Worm (Caenorhabditis elegans): ENCODE data around the gene T03F6.4.

T03F6.4 gene

DNA sequence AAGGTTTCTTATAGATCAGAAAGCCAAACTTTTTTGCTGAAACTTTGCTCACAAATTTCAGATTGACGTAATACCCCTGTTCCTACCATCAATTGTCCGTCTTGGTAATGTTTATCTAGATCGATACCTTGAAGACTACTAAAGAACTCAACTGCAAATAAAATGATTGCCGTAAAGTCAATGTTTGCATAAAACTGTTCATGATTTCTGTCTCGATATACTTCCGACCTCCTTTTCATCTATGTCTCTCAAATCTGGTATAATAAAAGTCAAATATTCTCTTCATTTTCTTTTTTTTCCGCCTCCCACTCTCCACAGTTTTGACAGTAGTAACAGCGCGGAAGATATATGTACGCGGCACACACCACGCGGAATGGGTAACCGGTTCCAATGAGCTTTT lies 19.6 kb downstream of the T03F6.4 start, which contains the start of gene nas-1:
nas-1 (plus strand) TSS at position 301 of the 400 bp plus-strand sequence.
- TF ChIP-seq Y56A3A.18 (GFP tag; IDR thresholded peaks at IDR 0.05) (no peak), B0261.1 (tag; optimal IDR thresholded peaks at IDR 0.05) (no peak), C06A6.2 (GFP tag; conservative IDR thresholded peaks at IDR 0.05) (no peak), lir-1 (GFP tag; conservative IDR thresholded peaks at IDR 0.05) (no peak), tlf-1 (GFP tag; optimal IDR thresholded peaks at IDR 0.05) (no peak), attf-3 (GFP tag; conservative IDR thresholded peaks at IDR 0.05) (no peak), die-1 (tag; optimal IDR thresholded peaks at IDR 0.05) (no peak)

DNA sequence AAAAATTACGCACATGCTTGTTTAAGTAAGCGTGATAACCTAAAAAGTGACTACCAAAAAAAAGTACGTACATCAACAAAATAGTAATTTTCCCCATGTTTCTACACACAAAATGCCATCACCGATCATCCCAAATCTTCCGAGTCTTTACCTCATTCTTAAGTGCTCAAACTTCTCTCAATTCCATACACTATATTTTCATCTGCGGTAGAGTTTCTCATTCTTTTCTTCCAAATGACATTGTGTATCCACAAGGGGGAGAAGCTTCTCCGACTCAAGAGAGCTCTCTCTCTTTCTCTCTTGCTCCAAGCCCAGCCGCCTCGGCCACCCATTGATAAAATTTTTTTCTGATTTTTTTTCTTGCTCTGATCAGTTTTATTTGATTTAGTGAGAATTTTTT lies 23.5 kb downstream of the T03F6.4 start, which contains the start of gene myo-6:
myo-6 (plus strand) TSS at position 301 of the 400 bp plus-strand sequence.
- TF ChIP-seq let-526 (GFP tag; IDR thresholded peaks at IDR 0.05): no peak
- no peak for TF ChIP-seq nhr-120 (GFP tag; IDR thresholded peaks at IDR 0.05)
- TF ChIP-seq Y67H2A.10 (GFP tag; conservative IDR thresholded peaks at IDR 0.05): no peak
- no peak for TF ChIP-seq ztf-26 (tag; optimal IDR thresholded peaks at IDR 0.05)
- no peak for TF ChIP-seq F23B12.7 (tag; optimal IDR thresholded peaks at IDR 0.05; ENCODE audit: insufficient read depth)
- TF ChIP-seq sea-2 (GFP tag; IDR thresholded peaks at IDR 0.05): no peak
- TF ChIP-seq B0261.1 (tag; optimal IDR thresholded peaks at IDR 0.05): no peak
- no peak for TF ChIP-seq aptf-3 (GFP tag; IDR thresholded peaks at IDR 0.05)
- no peak for TF ChIP-seq somi-1 (GFP tag; optimal IDR thresholded peaks at IDR 0.05)
- TF ChIP-seq hsf-1 (GFP tag; IDR thresholded peaks at IDR 0.05): no peak
- TF ChIP-seq him-1 (tag; optimal IDR thresholded peaks at IDR 0.05): no peak
- no peak for TF ChIP-seq F57A8.1 (GFP tag; optimal IDR thresholded peaks at IDR 0.05)
- no peak for TF ChIP-seq C17E4.6 (GFP tag; IDR thresholded peaks at IDR 0.05)
- no peak for TF ChIP-seq ztf-3 (GFP tag; optimal IDR thresholded peaks at IDR 0.05)
- no peak for TF ChIP-seq B0336.3 (GFP tag; IDR thresholded peaks at IDR 0.05)
- no peak for TF ChIP-seq F52B5.7 (tag; optimal IDR thresholded peaks at IDR 0.05)
- no peak for TF ChIP-seq ceh-27 (GFP tag; optimal IDR thresholded peaks at IDR 0.05)
- no peak for TF ChIP-seq ceh-100 (GFP tag; IDR thresholded peaks at IDR 0.05)
- no peak for TF ChIP-seq ztf-28 (GFP tag; IDR thresholded peaks at IDR 0.05)

ce11 chrIII:13411202-13411601 lies 25.3 kb downstream of the T03F6.4 start:
- TF ChIP-seq attf-5 (GFP tag; optimal IDR thresholded peaks at IDR 0.05): peak; percentile 40
- TF ChIP-seq F52B5.7 (tag; optimal IDR thresholded peaks at IDR 0.05): peak; percentile 10
- TF ChIP-seq egl-44 (GFP tag; IDR thresholded peaks at IDR 0.05): 0 out of 2 replicates have a peak, but pooled peaks have one; percentile 50
- peak; percentile 9 for TF ChIP-seq madf-10 (tag; optimal IDR thresholded peaks at IDR 0.05)
- peak; percentile 22 for TF ChIP-seq lin-54 (GFP tag; optimal IDR thresholded peaks at IDR 0.05)
- TF ChIP-seq let-526 (GFP tag; IDR thresholded peaks at IDR 0.05): no peak
- peak; percentile 75 for TF ChIP-seq die-1 (tag; optimal IDR thresholded peaks at IDR 0.05)
- TF ChIP-seq mxl-1 (tag; optimal IDR thresholded peaks at IDR 0.05): no peak
- TF ChIP-seq dox-1 (GFP tag; IDR thresholded peaks at IDR 0.05): peak; percentile 64
- TF ChIP-seq hrde-1 (tag; optimal IDR thresholded peaks at IDR 0.05; ENCODE audit: borderline replicate concordance): no peak
- TF ChIP-seq rpc-1 (optimal IDR thresholded peaks at IDR 0.05): peak; percentile 72
- TF ChIP-seq rpc-1 (tag; optimal IDR thresholded peaks at IDR 0.05): peak; percentile 89
- peak; percentile 31 to 43 for TF ChIP-seq rec-8 (tag; optimal IDR thresholded peaks at IDR 0.05)
- TF ChIP-seq snpc-3.4 (tag; optimal IDR thresholded peaks at IDR 0.05): peak; percentile 47
- TF ChIP-seq nhr-179 (tag; optimal IDR thresholded peaks at IDR 0.05): no peak
- peak; percentile 78 for TF ChIP-seq zim-3 (tag; optimal IDR thresholded peaks at IDR 0.05)
- peak; percentile 51 for TF ChIP-seq ztf-18 (tag; optimal IDR thresholded peaks at IDR 0.05)
- peak; percentile 52 for TF ChIP-seq madf-6 (GFP tag; IDR thresholded peaks at IDR 0.05)
- peak; percentile 40 for TF ChIP-seq snpc-4 (GFP tag; optimal IDR thresholded peaks at IDR 0.05)
- TF ChIP-seq snpc-4 (tag; optimal IDR thresholded peaks at IDR 0.05): no peak
- TF ChIP-seq F39B2.1 (GFP tag; IDR thresholded peaks at IDR 0.05): no peak
- peak; percentile 80 for TF ChIP-seq him-1 (tag; optimal IDR thresholded peaks at IDR 0.05)
- TF ChIP-seq athp-1 (tag; optimal IDR thresholded peaks at IDR 0.05): peak; percentile 57
- peak; percentile 65 for TF ChIP-seq B0261.1 (tag; optimal IDR thresholded peaks at IDR 0.05)
- TF ChIP-seq B0019.2 (GFP tag; conservative IDR thresholded peaks at IDR 0.05): no peak
- TF ChIP-seq snpc-1.3 (tag; optimal IDR thresholded peaks at IDR 0.05; ENCODE audit: insufficient read depth): peak; percentile 55

All from whole organism, young adult.